Fruit fly (Drosophila melanogaster) Kc167 (cell line): ENCODE data around the gene CG9641.

Experiments
- Myc ChIP-seq: fragments of >200 bp; optimal IDR thresholded peaks from 2 replicates; lab custom pipeline; 2017; ENCODE audit warnings: missing external identifiers
- Sin3A ChIP-seq: fragments of >200 bp; optimal IDR thresholded peaks from 2 replicates; lab custom pipeline; 2018; ENCODE audit warnings: missing external identifiers
- h ChIP-seq: fragments of >200 bp; optimal IDR thresholded peaks from 3 replicates; lab custom pipeline; 2018; ENCODE audit warnings: missing external identifiers
- insv ChIP-seq: fragments of >200 bp; optimal IDR thresholded peaks from 3 replicates; lab custom pipeline; 2018; ENCODE audit warnings: missing external identifiers
- psq ChIP-seq: fragments of >200 bp; optimal IDR thresholded peaks from 2 replicates; lab custom pipeline; 2017; ENCODE audit warnings: missing external identifiers
- ttk ChIP-seq: sonication (Bioruptor generic); optimal IDR thresholded peaks from 2 replicates; lab custom pipeline; 2017; ENCODE audit warnings: missing external identifiers

DNA sequence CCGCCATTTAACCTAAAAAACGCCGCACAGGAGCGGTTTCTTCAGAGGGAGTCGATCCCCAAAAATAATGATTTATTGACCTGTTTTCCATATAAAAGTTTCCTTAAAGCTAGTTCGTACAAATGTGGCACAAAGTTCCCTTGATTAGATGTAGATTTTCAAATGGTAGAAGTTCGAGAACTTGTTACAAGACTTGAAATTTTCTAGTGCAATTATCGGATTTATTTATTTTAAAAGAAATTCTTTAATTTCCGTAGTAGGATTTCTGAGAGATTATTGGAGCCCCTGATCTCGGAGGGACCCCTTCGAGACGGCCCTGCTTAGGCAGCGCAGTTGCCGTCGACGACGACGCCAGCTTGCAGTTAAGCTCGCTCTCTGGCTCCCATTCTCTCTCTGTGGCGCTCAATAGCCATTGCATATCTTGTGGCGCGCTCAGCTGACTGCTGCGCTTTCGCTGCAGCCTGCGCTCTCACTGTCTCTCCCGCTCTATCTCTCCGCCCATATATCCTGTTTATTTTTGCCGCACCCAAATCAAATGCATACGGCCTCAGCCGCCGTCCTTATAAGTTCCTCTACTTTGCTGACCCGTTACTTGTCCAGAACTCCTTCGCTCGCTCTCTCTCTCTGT lies 19.0 kb downstream of the CG9641 start:
- TF ChIP-seq h (lab: Kevin White, UChicago) = no peak
- no peak for TF ChIP-seq insv (lab: Kevin White, UChicago)
- TF ChIP-seq Myc (lab: Kevin White, UChicago) = no peak
- no peak for TF ChIP-seq psq (lab: Kevin White, UChicago)
- no peak for TF ChIP-seq Sin3A (lab: Kevin White, UChicago)
- no peak for TF ChIP-seq ttk (lab: Kevin White, UChicago)
